Worm (Caenorhabditis elegans) whole organism, mixed stage, embryonic: ENCODE results near the gene cest-1.2.

ENCODE experiments used
- M03D4.4 ChIP-seq: sonication (generic microtip); optimal IDR thresholded peaks from 2 replicates; lab custom pipeline; 2017; ENCODE audit warnings: mild to moderate bottlenecking, missing genetic modification characterization, missing compliant biosample characterization
- blmp-1 ChIP-seq: fragments of 150-350 bp; optimal IDR thresholded peaks from 2 replicates; lab custom pipeline; 2014; ENCODE audit warnings: missing biosample characterization, missing genetic modification characterization
- ceh-39 ChIP-seq: fragments of 150-350 bp; optimal IDR thresholded peaks from 2 replicates; lab custom pipeline; 2014; ENCODE audit warnings: missing biosample characterization, missing genetic modification characterization
- ceh-43 ChIP-seq: fragments of 200-800 bp; sonication (Bioruptor generic); optimal IDR thresholded peaks from 2 replicates; lab custom pipeline; 2018; ENCODE audit warnings: mild to moderate bottlenecking, missing genetic modification characterization, moderate library complexity, missing compliant biosample characterization
- ceh-83 ChIP-seq: fragments of 200-800 bp; sonication (Bioruptor generic); optimal IDR thresholded peaks from 2 replicates; lab custom pipeline; 2018; ENCODE audit warnings: mild to moderate bottlenecking, missing genetic modification characterization, missing compliant biosample characterization
- ces-1 ChIP-seq: fragments of 150-350 bp; optimal IDR thresholded peaks from 2 replicates; lab custom pipeline; 2014; ENCODE audit warnings: missing biosample characterization, missing genetic modification reagents, missing genetic modification characterization
- cnd-1 ChIP-seq: fragments of 200-800 bp; sonication (Bioruptor generic); optimal IDR thresholded peaks from 2 replicates; lab custom pipeline; 2018; ENCODE audit warnings: mild to moderate bottlenecking, missing genetic modification characterization, missing compliant biosample characterization
- drap-1 ChIP-seq: fragments of 200-800 bp; sonication (Bioruptor generic); optimal IDR thresholded peaks from 3 replicates; lab custom pipeline; 2018; ENCODE audit warnings: mild to moderate bottlenecking, missing genetic modification characterization, missing compliant biosample characterization
- ham-2 ChIP-seq: fragments of 200-800 bp; sonication (Bioruptor generic); optimal IDR thresholded peaks from 2 replicates; lab custom pipeline; 2018; ENCODE audit warnings: mild to moderate bottlenecking, missing genetic modification characterization, missing compliant biosample characterization
- hlh-1 ChIP-seq: fragments of 150-350 bp; optimal IDR thresholded peaks from 2 replicates; lab custom pipeline; 2014; ENCODE audit warnings: missing biosample characterization, missing genetic modification reagents, missing genetic modification characterization
- lin-13 ChIP-seq: fragments of 150-350 bp; optimal IDR thresholded peaks from 2 replicates; lab custom pipeline; 2014; ENCODE audit warnings: missing biosample characterization, missing genetic modification characterization
- lin-32 ChIP-seq: fragments of 200-800 bp; sonication (Bioruptor generic); optimal IDR thresholded peaks from 2 replicates; lab custom pipeline; 2018; ENCODE audit warnings: mild to moderate bottlenecking, missing genetic modification characterization, missing compliant biosample characterization
- lsy-2 ChIP-seq: fragments of 150-350 bp; optimal IDR thresholded peaks from 2 replicates; lab custom pipeline; 2014; ENCODE audit warnings: missing biosample characterization, missing genetic modification characterization
- mab-5 ChIP-seq: fragments of 150-350 bp; optimal IDR thresholded peaks from 2 replicates; lab custom pipeline; 2014; ENCODE audit warnings: missing biosample characterization, missing genetic modification characterization
- mep-1 ChIP-seq: fragments of 150-350 bp; optimal IDR thresholded peaks from 2 replicates; lab custom pipeline; 2017; ENCODE audit warnings: missing biosample characterization, missing genetic modification reagents, missing genetic modification characterization, inconsistent platforms
- mls-2 ChIP-seq: sonication (generic microtip); optimal IDR thresholded peaks from 2 replicates; lab custom pipeline; 2016; ENCODE audit warnings: mild to moderate bottlenecking, missing genetic modification characterization, moderate library complexity, missing compliant biosample characterization
- nhr-12 ChIP-seq: fragments of 150-350 bp; optimal IDR thresholded peaks from 2 replicates; lab custom pipeline; 2014; ENCODE audit warnings: missing biosample characterization, missing genetic modification characterization
- nhr-2 ChIP-seq: fragments of 150-350 bp; optimal IDR thresholded peaks from 2 replicates; lab custom pipeline; 2014; ENCODE audit warnings: missing biosample characterization, missing genetic modification characterization
- nhr-237 ChIP-seq: fragments of 150-350 bp; optimal IDR thresholded peaks from 2 replicates; lab custom pipeline; 2014; ENCODE audit warnings: missing biosample characterization, missing genetic modification characterization
- nhr-28 ChIP-seq: fragments of 150-350 bp; optimal IDR thresholded peaks from 2 replicates; lab custom pipeline; 2014; ENCODE audit warnings: missing biosample characterization, missing genetic modification characterization
- nhr-76 ChIP-seq: sonication (generic microtip); optimal IDR thresholded peaks from 2 replicates; lab custom pipeline; 2017; ENCODE audit warnings: missing biosample characterization, missing genetic modification characterization
- pha-4 ChIP-seq: fragments of 150-350 bp; optimal IDR thresholded peaks from 2 replicates; lab custom pipeline; 2018; ENCODE audit warnings: missing biosample characterization, missing genetic modification reagents, missing genetic modification characterization
- snpc-4 ChIP-seq: fragments of 150-350 bp; optimal IDR thresholded peaks from 2 replicates; lab custom pipeline; 2014; ENCODE audit warnings: missing biosample characterization, missing genetic modification characterization
- sptf-1 ChIP-seq: sonication (generic microtip); optimal IDR thresholded peaks from 2 replicates; lab custom pipeline; 2017; ENCODE audit warnings: mild to moderate bottlenecking, missing genetic modification characterization, moderate library complexity, missing compliant biosample characterization
- tbx-8 ChIP-seq: fragments of 200-800 bp; sonication (Bioruptor generic); optimal IDR thresholded peaks from 2 replicates; lab custom pipeline; 2018; ENCODE audit warnings: mild to moderate bottlenecking, missing genetic modification characterization, moderate library complexity, missing compliant biosample characterization
- unc-39 ChIP-seq: fragments of 150-350 bp; optimal IDR thresholded peaks from 2 replicates; lab custom pipeline; 2014; ENCODE audit warnings: missing biosample characterization, missing genetic modification characterization
- unc-62 ChIP-seq: fragments of 150-350 bp; optimal IDR thresholded peaks from 2 replicates; lab custom pipeline; 2014; ENCODE audit warnings: missing biosample characterization, missing genetic modification reagents, missing genetic modification characterization
- zip-8 ChIP-seq: fragments of 150-350 bp; optimal IDR thresholded peaks from 2 replicates; lab custom pipeline; 2014; ENCODE audit warnings: missing biosample characterization, missing genetic modification characterization
- ztf-11 ChIP-seq: fragments of 150-350 bp; optimal IDR thresholded peaks from 2 replicates; lab custom pipeline; 2014; ENCODE audit warnings: missing biosample characterization, missing genetic modification characterization

cest-1.2 gene

DNA sequence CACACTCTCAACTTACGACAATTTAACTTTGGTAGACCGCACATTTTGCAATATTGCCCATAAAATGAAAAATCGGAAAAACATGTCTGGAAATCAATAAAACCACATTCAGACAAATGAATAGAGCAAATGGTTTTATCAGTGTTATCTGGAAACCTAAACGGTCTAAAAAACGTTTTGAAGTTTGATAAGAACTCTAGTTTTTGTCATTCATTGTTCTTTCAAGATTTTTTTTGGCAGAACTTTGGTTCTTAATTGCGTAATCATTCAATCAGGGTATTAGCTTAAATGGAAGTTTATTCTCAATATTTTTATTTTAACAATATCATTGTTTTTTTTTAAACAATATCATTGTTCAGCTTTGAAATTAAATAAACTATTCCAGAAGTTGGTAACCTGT lies 14.6 kb upstream of the cest-1.2 start, which contains the start of gene cest-2.2:
Gene cest-2.2, minus strand, starts transcription at position 140 of the 400 bp plus-strand sequence.
- TF ChIP-seq mep-1, result no peak
- TF ChIP-seq zip-8 (tag; lab: Kevin White, UChicago), result peak; percentile 85

- TF ChIP-seq tbx-8 (GFP tag; lab: Kevin White, UChicago), result no peak
- TF ChIP-seq blmp-1 (tag; lab: Kevin White, UChicago), result no peak
- TF ChIP-seq ceh-39 (tag; lab: Kevin White, UChicago), result no peak
- TF ChIP-seq ztf-11 (tag; lab: Kevin White, UChicago), result no peak
- no peak for TF ChIP-seq ham-2 (GFP tag; lab: Kevin White, UChicago)
- no peak for TF ChIP-seq ceh-83 (GFP tag; lab: Kevin White, UChicago)
- no peak for TF ChIP-seq hlh-1
- no peak for TF ChIP-seq unc-62 (GFP tag; lab: Kevin White, UChicago)
- no peak for TF ChIP-seq cnd-1
- no peak for TF ChIP-seq M03D4.4 (tag; lab: Kevin White, UChicago)
These were observed 10.6 kb upstream of the cest-1.2 start, which contains the start of gene cest-2.1 for ce11 chrV:14171284-14171683. TSS of gene cest-2.1 (minus strand) at chrV:14171481.

DNA sequence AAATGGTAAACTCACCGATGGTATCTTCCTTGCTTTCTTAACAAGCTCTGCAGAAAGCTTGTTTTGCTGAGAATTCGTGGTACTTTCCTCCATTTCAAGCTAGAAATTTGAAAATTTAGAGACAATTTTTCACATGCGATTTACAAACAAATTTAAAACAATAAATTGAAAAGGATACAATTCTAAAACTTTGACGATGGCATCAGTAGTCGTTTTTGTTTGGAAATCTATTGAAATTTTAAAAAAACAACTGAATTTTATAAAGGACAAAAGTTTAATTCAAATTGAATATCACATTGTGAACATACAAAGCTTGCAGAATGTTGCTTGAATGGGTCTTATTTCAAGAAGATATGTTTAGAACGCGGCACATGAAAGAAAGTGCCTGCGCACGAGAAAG lies 7.0 kb upstream of the cest-1.2 start, which contains the start of gene ocam-1:
Gene ocam-1, minus strand, starts transcription at position 101 of the 400 bp plus-strand sequence.
- TF ChIP-seq unc-39, result no peak
- no peak for TF ChIP-seq nhr-76
- TF ChIP-seq ceh-43 (GFP tag; lab: Kevin White, UChicago), result no peak
- no peak for TF ChIP-seq mls-2 (tag; lab: Kevin White, UChicago)
- TF ChIP-seq ztf-11 (tag; lab: Kevin White, UChicago), result no peak
- TF ChIP-seq tbx-8 (GFP tag; lab: Kevin White, UChicago), result no peak
- no peak for TF ChIP-seq nhr-28
- no peak for TF ChIP-seq lin-13
- no peak for TF ChIP-seq nhr-2 (tag; lab: Kevin White, UChicago)
- TF ChIP-seq nhr-237 (tag; lab: Kevin White, UChicago), result no peak
- no peak for TF ChIP-seq cnd-1
- TF ChIP-seq mep-1, result no peak
- TF ChIP-seq sptf-1 (tag; lab: Kevin White, UChicago), result no peak
- TF ChIP-seq snpc-4 (tag; lab: Kevin White, UChicago), result no peak
- TF ChIP-seq nhr-12 (tag; lab: Kevin White, UChicago), result no peak
- no peak for TF ChIP-seq M03D4.4 (tag; lab: Kevin White, UChicago)

DNA sequence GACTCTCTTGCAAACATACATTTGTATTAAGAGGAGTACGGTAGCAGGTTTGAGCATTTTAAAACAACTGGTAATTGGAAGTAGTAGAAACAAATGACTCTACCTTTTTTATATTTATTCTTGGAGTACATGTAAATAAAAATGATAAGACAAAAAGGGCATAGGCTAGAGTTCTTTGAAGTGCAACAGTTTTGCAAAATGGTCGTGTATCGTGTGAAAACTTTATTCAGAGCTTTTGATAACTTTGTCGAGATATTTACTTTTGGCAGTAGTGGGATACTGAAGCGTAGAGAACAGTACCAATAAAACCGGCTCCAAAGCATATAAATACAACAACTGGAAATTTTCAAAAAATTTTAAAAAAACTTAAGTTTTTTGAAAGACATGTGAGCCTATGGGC lies 6.0 kb upstream of the cest-1.2 start, which contains the start of gene cest-1.1:
Gene cest-1.1, minus strand, starts transcription at position 101 of the 400 bp plus-strand sequence.
- TF ChIP-seq mab-5 (tag; lab: Kevin White, UChicago) (no peak), snpc-4 (tag; lab: Kevin White, UChicago) (no peak), lin-32 (GFP tag; lab: Kevin White, UChicago) (no peak), lsy-2 (no peak), mls-2 (tag; lab: Kevin White, UChicago) (no peak), unc-62 (GFP tag; lab: Kevin White, UChicago) (no peak), nhr-28 (no peak), drap-1 (GFP tag; lab: Kevin White, UChicago) (no peak), nhr-237 (tag; lab: Kevin White, UChicago) (no peak), ceh-39 (tag; lab: Kevin White, UChicago) (no peak), ces-1 (no peak)

DNA sequence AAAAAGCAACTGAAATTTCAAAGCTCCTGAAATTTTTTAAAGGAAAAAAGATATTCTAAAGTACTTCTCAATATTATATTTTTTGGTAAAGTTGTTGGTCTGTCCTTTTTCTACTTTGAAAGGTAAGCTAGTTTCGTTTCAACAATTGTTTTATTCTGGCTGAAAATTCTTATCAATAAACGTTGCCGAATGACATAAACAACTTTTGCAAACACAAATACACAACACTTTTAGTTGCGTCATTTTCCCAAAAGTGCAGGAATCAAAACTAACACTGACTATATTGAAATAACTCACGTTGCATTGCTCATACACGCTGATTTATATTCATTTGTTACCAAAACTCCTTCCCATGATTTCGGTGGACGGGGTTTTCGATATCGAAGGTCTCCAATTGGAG lies 5.1 kb upstream of the cest-1.2 start:
- TF ChIP-seq lin-32 (GFP tag; lab: Kevin White, UChicago), result no peak
- TF ChIP-seq mep-1, result no peak
- no peak for TF ChIP-seq nhr-2 (tag; lab: Kevin White, UChicago)
- TF ChIP-seq pha-4 (tag; lab: Kevin White, UChicago), result no peak
- TF ChIP-seq ces-1, result no peak

ce11 chrV:14162959-14163548 lies 2.4 kb upstream of the cest-1.2 start, which contains the start of gene srd-26:
TSS of gene srd-26 (minus strand) at chrV:14163009.
- no peak for TF ChIP-seq unc-39
- no peak for TF ChIP-seq nhr-76
- TF ChIP-seq M03D4.4 (tag; lab: Kevin White, UChicago), result no peak
- TF ChIP-seq pha-4 (tag; lab: Kevin White, UChicago), result no peak
- TF ChIP-seq nhr-2 (tag; lab: Kevin White, UChicago), result no peak
